Fruit fly (Drosophila melanogaster) whole organism: ENCODE results near the gene Cyp312a1.

ENCODE experiments used
- CG8478 ChIP-seq: fragments of >200 bp; optimal IDR thresholded peaks from 2 replicates; lab custom pipeline; 2018; ENCODE audit warnings: inconsistent platforms
- Dll ChIP-seq: fragments of >200 bp; optimal IDR thresholded peaks from 2 replicates; lab custom pipeline; 2017
- EcR ChIP-seq, 2 experiments: fragments of >200 bp; optimal IDR thresholded peaks; 2 replicates each; lab custom pipeline; 2017; ENCODE audit warnings: missing biosample characterization in 2 of 2, missing genetic modification characterization in 2 of 2, missing genetic modification reagents in 2 of 2
- pan ChIP-seq: fragments of >200 bp; optimal IDR thresholded peaks from 2 replicates; lab custom pipeline; 2017
- psq ChIP-seq: fragments of >200 bp; optimal IDR thresholded peaks from 2 replicates; lab custom pipeline; 2017
- usp ChIP-seq: fragments of >200 bp; optimal IDR thresholded peaks from 2 replicates; lab custom pipeline; 2017; ENCODE audit warnings: missing biosample characterization, missing genetic modification characterization, mixed read lengths

DNA sequence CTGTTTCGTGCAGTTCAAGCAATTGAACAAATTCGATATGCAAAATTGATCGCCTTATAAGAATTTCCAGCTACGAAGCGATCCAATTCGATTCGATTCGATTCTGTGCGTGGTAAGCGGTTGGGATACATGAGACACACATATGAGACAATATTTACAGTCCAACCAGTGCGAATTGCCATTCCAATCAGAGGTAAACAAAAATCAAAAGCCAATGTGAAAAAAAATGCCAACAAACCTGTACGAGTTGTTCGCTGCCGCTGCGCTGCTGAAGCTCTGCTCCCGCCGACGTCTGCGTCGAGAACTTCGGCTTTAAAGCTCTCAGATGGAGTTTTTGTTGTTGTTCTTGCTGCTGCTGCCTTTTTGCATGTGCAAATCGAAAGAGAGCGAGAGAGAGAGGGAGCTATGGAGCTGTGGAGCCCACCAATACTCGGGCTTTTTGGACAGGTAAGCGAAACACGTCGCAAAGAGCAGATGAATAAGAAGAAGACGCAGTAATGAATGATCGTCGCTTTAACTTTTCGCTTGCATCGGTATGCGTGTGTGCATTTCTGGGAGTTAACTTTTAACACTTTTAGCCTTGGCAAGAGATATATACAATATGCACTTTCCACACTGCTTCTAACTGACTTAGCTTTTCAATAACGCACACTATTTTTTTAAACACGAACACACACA lies 27.0 kb downstream of the Cyp312a1 start:
- no peak for TF ChIP-seq CG8478 (lab: Kevin White, UChicago)
- no peak for TF ChIP-seq usp (GFP tag; lab: Kevin White, UChicago)
- no peak for TF ChIP-seq psq (lab: Kevin White, UChicago)
- TF ChIP-seq EcR (GFP tag; optimal IDR thresholded peaks at IDR 0.05; lab: Kevin White, UChicago), result no peak
- no peak for TF ChIP-seq Dll
- TF ChIP-seq pan, result no peak
